Worm (Caenorhabditis elegans): ENCODE data around the gene F32D8.12.

F32D8.12 gene

DNA sequence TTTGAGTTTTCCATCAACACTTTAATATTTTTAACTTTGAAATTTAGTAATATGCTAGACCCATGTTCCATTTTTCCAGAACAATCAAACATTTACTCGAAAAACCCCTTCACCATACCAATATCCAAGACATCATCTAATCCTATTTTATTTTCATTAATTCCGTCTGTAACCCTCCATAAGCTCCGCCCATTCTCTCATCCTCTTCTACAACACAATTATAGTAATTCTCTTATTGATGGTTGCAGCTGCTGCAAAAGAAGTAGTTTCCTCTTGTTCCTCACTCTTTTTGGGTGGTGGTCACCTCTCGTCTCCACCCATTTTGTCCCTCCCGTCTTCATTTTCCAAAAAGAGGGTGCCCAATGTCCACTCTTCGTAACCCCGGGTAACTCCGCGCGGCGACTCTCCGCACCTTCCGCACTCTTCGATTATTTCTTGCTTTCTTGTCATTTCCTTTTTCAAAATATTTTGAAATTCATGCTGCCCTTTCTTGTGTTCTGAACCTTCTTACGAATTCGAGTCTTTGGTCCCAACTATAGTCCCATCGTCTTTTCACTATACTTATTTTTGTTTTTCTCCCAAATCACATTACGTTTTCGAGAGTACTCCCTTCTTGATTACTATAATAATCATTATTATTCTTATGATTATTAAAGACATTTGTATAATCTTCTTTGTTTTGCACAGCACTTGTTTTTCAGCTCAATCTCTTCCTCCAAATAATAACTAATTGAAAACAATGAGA, 10.5 kb downstream of the F32D8.12 start, which contains the start of gene F32D8.1:
Gene F32D8.1, plus strand, starts transcription at position 695 of the 745 bp plus-strand sequence.
- no peak for TF ChIP-seq unc-62 (GFP tag; optimal IDR thresholded peaks at IDR 0.05)

ce11 chrV:10877808-10878600, 12.8 kb downstream of the F32D8.12 start:
- no peak for TF ChIP-seq unc-62 (GFP tag; optimal IDR thresholded peaks at IDR 0.05)

ce11 chrV:10876512-10876911, 14.3 kb downstream of the F32D8.12 start:
- no peak for TF ChIP-seq unc-62 (GFP tag; optimal IDR thresholded peaks at IDR 0.05)

ce11 chrV:10874938-10875599, 15.8 kb downstream of the F32D8.12 start:
- no peak for TF ChIP-seq unc-62 (GFP tag; optimal IDR thresholded peaks at IDR 0.05)

- no peak for TF ChIP-seq unc-62 (GFP tag; optimal IDR thresholded peaks at IDR 0.05)
Measured at ce11 chrV:10873190-10873589, 17.6 kb downstream of the F32D8.12 start.

ce11 chrV:10871457-10871861, 19.4 kb downstream of the F32D8.12 start:
- no peak for TF ChIP-seq unc-62 (GFP tag; optimal IDR thresholded peaks at IDR 0.05)

- no peak for TF ChIP-seq unc-62 (GFP tag; optimal IDR thresholded peaks at IDR 0.05)
Measured at ce11 chrV:10870050-10870449, 20.8 kb downstream of the F32D8.12 start.

DNA sequence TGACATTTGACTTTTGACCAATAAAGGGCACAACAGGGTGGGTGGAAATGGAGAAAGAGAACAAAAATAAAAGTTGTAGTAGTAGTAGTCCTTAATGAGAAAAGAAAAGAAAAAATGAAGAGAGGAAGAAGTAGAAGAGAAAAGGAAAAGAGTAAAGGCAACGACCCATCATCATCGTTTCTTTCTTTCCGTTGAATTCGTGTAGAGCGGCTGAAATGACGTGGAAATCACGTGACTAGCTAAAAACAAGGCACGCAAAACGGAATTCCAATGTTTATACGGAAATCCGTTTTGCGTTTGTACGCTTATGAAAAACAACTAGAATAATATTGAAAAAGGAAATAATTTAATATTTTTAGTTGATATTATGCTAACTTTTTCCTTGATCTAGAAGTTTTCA, 23.2 kb downstream of the F32D8.12 start:
- no peak for TF ChIP-seq unc-62 (GFP tag; optimal IDR thresholded peaks at IDR 0.05)

DNA sequence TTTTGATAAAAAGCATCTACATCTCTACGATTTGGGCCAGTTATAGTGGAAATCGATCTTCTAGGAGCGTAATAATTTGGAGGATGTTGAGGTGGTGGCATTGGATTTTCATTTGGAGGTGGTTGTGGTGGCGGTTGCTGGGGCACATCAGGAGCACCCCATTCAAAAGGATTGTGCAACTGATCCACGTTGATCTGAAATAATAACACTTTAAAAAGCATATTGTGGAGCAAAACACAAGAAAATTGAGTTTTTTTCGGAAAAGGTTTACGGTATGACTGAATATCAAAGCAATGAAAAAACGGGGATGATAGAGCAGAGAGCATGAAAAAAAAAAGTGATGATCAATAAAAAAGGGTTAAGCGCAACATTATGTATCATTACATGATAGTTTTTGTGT, 25.2 kb downstream of the F32D8.12 start, which contains the start of gene saeg-1:
Gene saeg-1, minus strand, starts transcription at position 101 of the 400 bp plus-strand sequence.
- TF ChIP-seq unc-62 (GFP tag; optimal IDR thresholded peaks at IDR 0.05): no peak

DNA sequence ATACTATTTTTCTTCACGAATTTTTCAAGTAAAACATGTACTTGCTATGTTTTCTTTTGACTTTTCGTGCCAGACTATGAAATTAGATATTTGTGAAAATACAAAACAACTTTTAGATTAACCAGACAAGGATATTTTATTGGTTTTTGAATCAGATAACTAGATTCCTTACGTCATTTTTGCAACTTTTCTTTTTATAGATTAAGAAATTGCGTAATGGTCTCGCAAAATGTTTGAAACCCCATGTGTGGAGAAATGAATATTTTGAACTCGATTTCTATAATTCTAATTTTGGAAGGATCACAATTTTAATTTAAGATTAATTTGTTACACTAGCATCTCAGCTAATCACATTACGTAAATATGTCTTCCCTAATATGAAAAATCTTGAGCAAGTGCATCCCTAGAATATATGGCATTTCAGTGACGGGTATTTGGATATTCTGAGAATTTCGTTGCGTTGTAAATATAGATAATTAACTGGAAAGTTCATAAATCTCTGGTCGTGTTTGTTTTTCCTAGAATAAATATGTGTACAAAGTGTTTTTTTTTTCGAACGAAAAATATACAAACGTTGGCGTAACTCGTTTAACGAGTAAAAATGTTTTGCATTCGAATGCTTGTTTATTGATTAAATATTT, 28.2 kb downstream of the F32D8.12 start:
- no peak for TF ChIP-seq unc-62 (GFP tag; optimal IDR thresholded peaks at IDR 0.05)

- TF ChIP-seq unc-62 (GFP tag; optimal IDR thresholded peaks at IDR 0.05): no peak
Measured at ce11 chrV:10861611-10862262, 29.1 kb downstream of the F32D8.12 start.

DNA sequence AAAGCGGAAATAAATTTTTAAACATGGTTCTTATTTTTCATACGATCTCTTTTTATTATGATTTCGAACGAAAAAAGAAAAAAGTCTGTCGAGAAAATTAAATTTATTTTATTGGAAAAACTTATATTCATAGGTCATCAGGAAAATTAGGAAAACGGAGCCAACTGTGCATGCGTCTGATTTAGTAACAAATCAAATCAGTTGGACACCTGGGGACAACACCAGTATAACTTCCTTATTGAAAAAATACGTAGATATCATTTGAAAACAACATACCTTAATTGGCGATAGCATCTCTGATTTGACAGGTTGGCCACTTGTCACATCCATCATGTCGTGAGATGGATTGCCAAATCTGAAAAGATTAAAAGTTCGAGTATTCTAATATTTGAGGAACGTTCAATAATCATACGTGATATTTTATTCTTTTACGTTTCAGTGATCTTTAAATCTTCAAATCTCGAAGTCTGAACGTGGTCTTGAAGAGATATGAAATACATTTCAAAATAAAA, 30.2 kb downstream of the F32D8.12 start:
- no peak for TF ChIP-seq unc-62 (GFP tag; optimal IDR thresholded peaks at IDR 0.05)

DNA sequence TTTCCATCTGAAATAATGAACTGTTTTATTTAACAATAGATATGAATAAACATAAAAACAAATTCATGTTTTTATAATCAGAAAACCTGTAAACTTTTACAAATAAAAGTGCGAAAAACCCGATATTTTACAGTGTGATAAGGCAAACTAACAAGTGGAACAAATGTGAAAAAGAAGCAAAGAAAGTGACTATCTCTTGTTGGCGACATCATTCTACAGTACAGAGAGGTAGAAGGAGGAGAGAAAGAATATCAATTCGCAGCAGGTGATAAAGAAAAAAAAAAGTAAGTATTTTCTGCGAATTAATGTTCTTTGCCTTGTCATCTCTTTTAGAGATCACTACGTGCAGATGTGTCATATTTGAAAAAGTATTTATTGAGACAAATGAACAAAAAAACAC, 31.1 kb downstream of the F32D8.12 start:
- no peak for TF ChIP-seq unc-62 (GFP tag; optimal IDR thresholded peaks at IDR 0.05)

DNA sequence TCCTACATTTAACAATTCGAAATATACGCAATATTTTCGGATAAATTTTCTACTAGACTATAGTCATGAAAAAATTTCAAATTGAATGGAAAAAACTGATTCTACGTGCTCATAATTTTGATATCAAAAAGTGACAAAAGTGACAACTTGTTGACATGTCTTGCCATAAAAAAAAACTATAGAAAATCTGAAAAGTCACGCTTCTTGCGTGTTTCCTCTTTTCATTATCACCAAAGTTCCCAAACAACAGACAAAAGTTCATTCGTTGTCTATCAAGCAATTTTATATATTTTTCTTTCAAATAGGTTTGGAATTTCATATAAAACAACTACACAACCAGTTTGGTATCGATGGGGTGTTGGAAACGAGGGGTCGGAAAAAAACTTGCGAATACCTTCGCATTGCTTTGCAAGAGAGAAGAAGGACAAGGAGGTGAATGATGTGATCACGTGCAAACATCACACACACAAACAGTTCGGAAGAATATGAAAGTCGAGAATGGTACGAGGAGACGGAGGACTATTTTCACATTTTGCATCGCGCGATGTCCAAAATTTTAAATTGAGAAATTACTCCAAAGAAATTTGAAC, 31.7 kb downstream of the F32D8.12 start:
- TF ChIP-seq unc-62 (GFP tag; optimal IDR thresholded peaks at IDR 0.05): no peak

DNA sequence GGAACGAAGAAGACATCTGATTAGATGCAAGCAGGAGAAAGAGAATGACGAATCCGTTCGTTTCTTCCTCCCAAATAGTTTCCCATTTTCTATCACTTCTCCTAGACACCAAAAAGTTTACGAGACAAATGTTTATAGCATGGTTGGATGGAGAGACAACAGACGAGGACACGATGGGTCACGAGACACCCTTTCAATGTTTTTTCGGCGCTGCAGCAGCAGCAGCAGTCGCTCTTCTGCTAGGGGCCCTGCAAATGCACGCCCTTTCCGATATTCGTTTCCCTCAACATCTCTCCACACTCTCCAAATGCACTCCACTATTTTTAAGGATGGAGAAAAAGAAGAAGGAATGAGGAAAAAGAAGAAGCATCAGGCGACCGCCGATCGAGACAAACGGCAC, 32.5 kb downstream of the F32D8.12 start:
- no peak for TF ChIP-seq unc-62 (GFP tag; optimal IDR thresholded peaks at IDR 0.05)

Measured in whole organism, dauer.